Fruit fly (Drosophila melanogaster) Kc167 (cell line): ENCODE results near the gene Usp8.

ENCODE experiments used
- Myc ChIP-seq: fragments of >200 bp; optimal IDR thresholded peaks from 2 replicates; lab custom pipeline; 2017; ENCODE audit warnings: missing external identifiers
- Sin3A ChIP-seq: fragments of >200 bp; optimal IDR thresholded peaks from 2 replicates; lab custom pipeline; 2018; ENCODE audit warnings: missing external identifiers
- h ChIP-seq: fragments of >200 bp; optimal IDR thresholded peaks from 3 replicates; lab custom pipeline; 2018; ENCODE audit warnings: missing external identifiers
- insv ChIP-seq: fragments of >200 bp; optimal IDR thresholded peaks from 3 replicates; lab custom pipeline; 2018; ENCODE audit warnings: missing external identifiers
- psq ChIP-seq: fragments of >200 bp; optimal IDR thresholded peaks from 2 replicates; lab custom pipeline; 2017; ENCODE audit warnings: missing external identifiers
- ttk ChIP-seq: sonication (Bioruptor generic); optimal IDR thresholded peaks from 2 replicates; lab custom pipeline; 2017; ENCODE audit warnings: missing external identifiers

Usp8 gene

DNA sequence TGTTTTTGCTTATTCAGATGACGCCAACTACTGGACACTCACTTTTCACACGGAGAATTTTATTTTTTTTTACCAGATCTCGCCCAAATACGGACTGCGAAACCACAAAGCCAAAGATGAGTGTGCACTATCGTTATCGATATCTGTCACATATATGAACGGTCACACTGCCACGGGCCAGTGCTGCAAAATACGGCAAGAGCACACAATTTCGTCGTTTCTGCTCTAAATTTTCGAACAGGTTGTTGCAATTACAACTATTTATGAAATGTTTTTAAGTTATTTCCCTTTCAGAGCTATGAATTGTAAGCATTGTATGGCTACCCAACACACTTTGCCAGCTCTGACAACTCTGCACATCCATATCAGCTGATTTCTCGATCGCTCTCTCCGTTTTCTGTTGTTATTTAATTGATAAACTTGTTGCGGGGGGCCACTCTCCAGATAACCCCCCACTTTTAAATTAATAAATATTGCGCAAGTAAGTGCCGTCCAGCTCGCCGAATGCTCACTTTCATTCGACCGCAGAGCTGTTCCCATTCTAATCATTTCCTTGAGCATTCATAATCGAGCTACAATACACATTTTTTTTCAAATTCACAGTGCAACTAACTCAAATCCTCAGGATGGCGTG lies 6.6 kb upstream of the Usp8 start, which contains the start of the genes slmb and CG5793:
TSS of gene slmb (minus strand) at position 134 of the 634 bp plus-strand sequence.
TSS of gene CG5793 (plus strand) at position 222 of the 634 bp plus-strand sequence.
- no peak for TF ChIP-seq ttk (lab: Kevin White, UChicago)
- no peak for TF ChIP-seq psq
- TF ChIP-seq Sin3A (lab: Kevin White, UChicago), result no peak
- TF ChIP-seq Myc, result no peak
- TF ChIP-seq h (lab: Kevin White, UChicago), result no peak
- TF ChIP-seq insv (lab: Kevin White, UChicago), result no peak

DNA sequence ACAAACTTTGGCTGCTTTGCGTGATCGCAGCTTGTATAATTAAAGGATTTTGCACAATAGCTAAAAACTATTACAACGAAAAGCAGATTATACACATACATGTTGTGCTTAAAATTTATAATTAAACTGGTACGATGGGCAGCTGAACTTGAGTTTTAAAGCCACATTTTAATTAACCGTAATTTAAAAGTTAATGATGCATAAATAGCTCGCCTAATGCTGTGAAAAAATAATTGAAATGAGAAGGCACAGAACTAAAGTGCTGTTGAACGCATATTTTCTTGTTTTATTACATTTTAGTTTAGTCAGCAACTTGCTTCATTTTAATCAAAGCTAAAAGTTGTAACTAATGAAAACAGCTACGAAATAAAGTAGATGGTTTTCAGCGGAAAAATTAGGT lies 4.4 kb upstream of the Usp8 start, which contains the start of gene Obp93a:
TSS of gene Obp93a (minus strand) at position 101 of the 400 bp plus-strand sequence.
- TF ChIP-seq h (lab: Kevin White, UChicago) (no peak), Sin3A (lab: Kevin White, UChicago) (no peak), ttk (lab: Kevin White, UChicago) (no peak), psq (no peak), Myc (no peak), insv (lab: Kevin White, UChicago) (no peak)

DNA sequence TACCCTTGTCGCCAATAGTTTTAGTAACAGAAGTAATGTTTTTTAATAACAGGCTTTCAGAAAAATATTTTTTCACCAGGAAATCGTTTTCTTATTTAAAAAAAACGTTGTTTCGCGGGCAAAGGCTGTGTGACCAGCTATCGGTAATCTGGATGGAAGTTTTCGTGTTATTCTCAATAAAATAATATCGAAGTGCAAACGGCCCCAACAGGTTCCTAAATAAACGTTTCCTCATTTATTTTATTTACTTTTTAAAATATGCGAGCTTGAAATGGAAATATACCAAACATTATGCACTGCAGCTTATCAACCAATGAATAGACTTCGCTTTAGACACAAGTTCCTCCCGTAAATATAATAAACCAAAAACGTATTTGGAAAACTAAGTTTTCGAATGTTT lies 4.0 kb upstream of the Usp8 start, which contains the start of gene Ice2:
TSS of gene Ice2 (plus strand) at position 167 of the 400 bp plus-strand sequence.
- TF ChIP-seq Sin3A (lab: Kevin White, UChicago) (no peak), ttk (lab: Kevin White, UChicago) (no peak), psq (no peak), Myc (no peak), insv (lab: Kevin White, UChicago) (no peak), h (lab: Kevin White, UChicago) (no peak)

DNA sequence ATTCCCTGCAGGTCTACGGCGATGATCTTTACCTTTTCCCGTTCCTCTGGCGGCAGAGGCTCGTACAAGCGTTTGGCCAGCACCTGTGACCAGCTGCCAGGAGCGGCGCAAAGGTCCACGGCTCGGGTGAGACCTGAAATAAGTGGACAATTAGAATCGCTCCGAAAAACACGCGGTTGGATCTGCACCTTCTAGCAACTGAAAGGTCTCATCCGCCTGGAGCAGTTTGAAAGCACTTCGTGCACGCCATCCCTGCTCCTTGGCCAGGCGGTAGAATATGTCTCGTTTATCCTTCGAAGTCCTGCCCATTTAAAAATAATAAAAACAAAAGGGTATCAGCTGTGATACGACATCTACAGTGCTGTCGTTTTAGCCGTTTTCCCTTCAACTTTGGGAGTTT lies 545 bp upstream of the Usp8 start, which contains the start of gene Trm7-34:
TSS of gene Trm7-34 (minus strand) at position 365 of the 400 bp plus-strand sequence.
- no peak for TF ChIP-seq Sin3A (lab: Kevin White, UChicago)
- no peak for TF ChIP-seq ttk (lab: Kevin White, UChicago)
- no peak for TF ChIP-seq Myc
- no peak for TF ChIP-seq h (lab: Kevin White, UChicago)
- TF ChIP-seq insv (lab: Kevin White, UChicago), result no peak
- TF ChIP-seq psq, result no peak

DNA sequence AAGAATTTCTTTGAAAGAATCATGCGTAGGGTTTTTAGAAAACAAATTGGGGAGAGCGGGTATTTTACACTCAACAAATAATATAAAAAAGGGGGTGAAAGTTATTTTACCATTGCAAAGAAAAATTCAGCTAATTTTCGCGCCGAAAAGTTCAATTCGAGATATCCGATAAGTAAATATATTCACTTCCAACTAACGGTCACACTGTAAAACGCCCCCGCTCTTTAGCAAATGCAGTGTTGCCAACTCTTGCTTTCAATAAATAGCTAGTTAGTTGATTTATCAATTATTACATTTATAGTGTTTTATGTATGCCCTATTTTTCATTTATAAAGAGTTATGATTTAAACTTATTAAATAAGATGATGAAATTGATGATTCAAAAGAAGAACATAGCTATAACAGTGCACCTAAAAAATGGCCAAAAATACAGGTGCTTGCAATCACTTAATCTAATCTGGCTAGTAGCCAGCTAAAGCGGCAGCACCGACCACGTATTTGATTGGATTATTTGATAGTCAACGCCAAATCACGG lies 4.2 kb downstream of the Usp8 start, which contains the start of gene meigo:
TSS of gene meigo (plus strand) at position 51 of the 535 bp plus-strand sequence.
- TF ChIP-seq ttk (lab: Kevin White, UChicago) (no peak), Myc (no peak), Sin3A (lab: Kevin White, UChicago) (no peak), h (lab: Kevin White, UChicago) (no peak), psq (no peak), insv (lab: Kevin White, UChicago) (no peak)

DNA sequence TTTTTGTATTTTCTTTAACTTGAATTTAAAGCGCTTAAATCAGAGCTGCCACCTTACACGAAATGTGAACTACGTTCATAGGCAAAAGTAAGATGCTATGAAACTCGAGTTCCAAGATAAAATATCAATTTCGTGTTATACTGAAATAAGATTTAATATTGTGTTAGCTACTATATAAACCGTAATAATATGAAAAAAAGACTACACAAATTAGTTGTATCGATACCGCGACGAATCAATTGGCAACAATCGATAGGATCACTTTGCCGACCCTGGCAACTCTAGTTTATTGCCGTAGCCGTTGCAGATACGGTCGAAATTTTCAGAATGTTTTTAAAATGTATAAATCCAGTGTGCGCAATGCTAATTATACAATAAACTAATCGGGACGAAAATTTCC lies 6.4 kb downstream of the Usp8 start, which contains the start of gene SNF4Agamma:
TSS of gene SNF4Agamma (plus strand) at position 282 of the 400 bp plus-strand sequence.
- TF ChIP-seq psq, result no peak
- TF ChIP-seq Sin3A (lab: Kevin White, UChicago), result no peak
- TF ChIP-seq ttk (lab: Kevin White, UChicago), result no peak
- no peak for TF ChIP-seq h (lab: Kevin White, UChicago)
- no peak for TF ChIP-seq insv (lab: Kevin White, UChicago)
- no peak for TF ChIP-seq Myc

DNA sequence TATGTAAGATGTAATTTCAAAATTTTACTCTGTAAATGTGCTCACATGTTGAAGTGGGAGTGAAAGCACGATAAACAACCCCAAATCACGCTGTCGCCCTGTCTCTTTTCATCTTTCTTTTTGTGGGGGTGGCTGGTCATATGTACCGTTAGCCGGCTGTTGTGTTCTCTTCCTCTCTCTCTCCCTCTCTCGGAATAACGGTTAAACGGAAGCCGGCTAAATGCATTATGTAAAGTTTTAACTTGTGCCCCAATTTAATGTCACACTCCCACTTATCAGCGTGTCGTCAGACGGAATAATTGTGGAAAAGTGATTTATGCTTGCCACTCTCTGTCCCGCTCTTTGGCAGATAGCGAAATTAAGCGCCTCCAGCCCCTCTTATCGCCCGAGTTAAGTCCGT lies 7.3 kb downstream of the Usp8 start:
- TF ChIP-seq ttk (lab: Kevin White, UChicago) (no peak), Myc (no peak), h (lab: Kevin White, UChicago) (no peak), insv (lab: Kevin White, UChicago) (no peak), Sin3A (lab: Kevin White, UChicago) (no peak), psq (no peak)

DNA sequence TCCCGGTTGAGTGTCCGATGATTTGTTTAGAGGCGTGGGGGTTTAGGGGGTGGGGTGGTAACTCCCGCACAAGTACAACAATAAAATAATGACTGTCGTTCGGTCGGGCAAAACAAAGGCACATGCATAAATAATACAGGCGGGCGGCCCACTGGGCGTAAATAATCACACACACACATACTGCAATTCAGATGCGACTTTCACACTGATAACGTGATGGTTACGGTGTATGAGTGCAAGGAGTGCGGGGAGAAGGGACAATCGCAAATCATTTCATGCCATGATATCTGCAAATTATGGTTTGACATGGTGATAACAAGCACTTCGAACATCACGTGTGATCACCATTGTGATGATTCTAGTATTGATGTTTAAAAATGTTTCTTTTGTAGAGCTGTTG lies 16.0 kb downstream of the Usp8 start:
- TF ChIP-seq insv (lab: Kevin White, UChicago) (no peak), h (lab: Kevin White, UChicago) (no peak), psq (no peak), Myc (no peak), ttk (lab: Kevin White, UChicago) (no peak)

DNA sequence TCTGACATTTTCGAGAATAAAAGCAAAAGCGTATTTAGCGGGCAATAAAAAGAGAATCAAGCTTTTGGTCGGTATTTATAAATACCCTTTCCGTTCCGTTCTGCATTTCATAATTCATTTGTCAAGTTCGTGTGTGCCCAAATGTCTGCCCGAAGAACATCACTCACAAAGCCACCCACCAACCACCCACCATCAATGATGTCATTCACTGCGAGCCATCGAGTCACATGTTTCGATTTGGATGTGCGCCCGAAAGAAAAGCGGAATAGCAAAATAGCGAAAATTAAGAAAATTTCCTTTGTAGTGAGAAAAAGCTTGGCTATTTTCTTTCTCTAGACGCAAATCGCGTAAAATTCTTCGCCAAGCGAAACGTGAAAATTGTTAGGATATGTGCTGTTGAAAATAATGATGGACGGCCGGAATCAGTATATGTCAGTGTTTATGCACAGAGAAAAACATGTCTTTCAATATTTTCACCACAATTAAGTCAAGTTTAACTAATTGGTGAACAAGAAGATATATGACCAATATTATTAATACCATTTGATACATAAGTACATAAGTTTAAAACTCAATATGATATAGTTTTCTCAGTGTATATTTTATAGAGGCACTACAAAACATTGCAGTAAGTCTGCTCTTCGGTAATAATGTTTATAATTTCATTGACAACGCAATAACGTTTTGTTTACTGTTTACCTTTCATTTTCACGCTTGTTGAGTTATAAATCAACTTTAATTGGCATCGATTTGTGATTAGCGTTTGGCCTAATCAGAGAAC lies 17.2 kb downstream of the Usp8 start:
- TF ChIP-seq ttk (lab: Kevin White, UChicago), result no peak
- TF ChIP-seq Sin3A (lab: Kevin White, UChicago), result no peak
- no peak for TF ChIP-seq h (lab: Kevin White, UChicago)
- no peak for TF ChIP-seq psq
- no peak for TF ChIP-seq insv (lab: Kevin White, UChicago)
- no peak for TF ChIP-seq Myc

DNA sequence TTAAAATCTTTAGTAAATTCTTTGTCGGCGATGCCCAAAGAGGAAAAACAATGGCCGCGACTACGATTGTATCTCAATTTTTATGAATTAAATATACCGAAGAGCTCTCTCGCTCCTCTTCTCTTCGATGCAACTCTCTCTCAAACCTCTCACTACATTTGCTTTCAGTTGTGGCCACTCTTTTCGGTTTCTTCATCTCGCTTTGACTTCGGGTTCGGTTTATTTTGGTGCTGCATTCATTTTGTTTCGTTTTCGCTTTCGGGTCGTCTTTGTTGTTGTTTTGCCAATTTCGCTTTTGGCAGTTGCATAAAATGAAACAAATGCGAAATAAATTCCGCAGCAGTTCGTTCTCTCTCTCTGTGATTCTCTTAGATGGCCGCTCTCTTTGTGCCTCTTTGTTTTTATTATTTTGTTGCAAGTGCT lies 18.8 kb downstream of the Usp8 start:
- no peak for TF ChIP-seq ttk (lab: Kevin White, UChicago)
- TF ChIP-seq Sin3A (lab: Kevin White, UChicago), result no peak
- no peak for TF ChIP-seq Myc
- TF ChIP-seq psq, result no peak
- TF ChIP-seq h (lab: Kevin White, UChicago), result no peak
- no peak for TF ChIP-seq insv (lab: Kevin White, UChicago)

DNA sequence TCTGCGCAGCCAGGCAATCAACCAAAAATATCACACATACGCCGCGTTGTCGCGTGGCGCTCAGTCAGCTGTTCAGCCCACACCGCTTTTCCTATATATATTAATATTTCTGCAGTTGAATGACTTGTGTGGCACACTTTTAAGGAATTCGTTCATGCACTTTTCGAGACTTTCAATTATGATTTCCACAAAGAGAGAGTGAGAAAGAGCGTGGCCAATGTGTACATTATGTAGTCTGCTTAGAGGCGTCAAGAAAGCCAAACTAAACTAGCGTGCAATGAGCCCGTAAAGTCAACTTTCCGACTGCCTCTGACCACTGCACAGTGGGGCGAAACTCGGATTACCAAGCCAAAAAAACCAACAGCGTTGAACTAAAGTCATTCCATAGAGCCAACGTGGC lies 20.1 kb downstream of the Usp8 start:
- no peak for TF ChIP-seq h (lab: Kevin White, UChicago)
- TF ChIP-seq ttk (lab: Kevin White, UChicago), result no peak
